Worm (Caenorhabditis elegans): ENCODE results near the gene ZK783.7.

ZK783.7 gene

DNA sequence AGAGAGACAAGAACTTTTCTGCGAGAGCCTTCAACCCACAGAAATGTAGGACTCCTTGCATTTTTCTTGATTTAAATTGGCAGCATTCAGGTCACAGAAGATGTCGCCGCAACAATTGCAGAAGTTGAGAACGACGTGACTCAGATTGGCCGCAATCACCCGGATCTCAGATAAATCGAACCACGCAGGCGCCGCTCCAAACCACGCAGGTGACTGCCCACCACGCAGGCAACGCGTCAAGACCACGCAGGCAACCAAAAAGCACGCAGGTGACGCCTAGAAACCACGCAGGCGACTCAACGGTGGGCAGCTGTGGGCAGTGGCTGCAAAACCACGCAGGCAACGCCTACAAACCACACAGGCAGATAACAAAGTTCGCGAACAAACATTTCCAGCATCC, 13.9 kb downstream of the ZK783.7 start:
- TF ChIP-seq zfh-2 (GFP tag; conservative IDR thresholded peaks at IDR 0.05), result peak; percentile 70

DNA sequence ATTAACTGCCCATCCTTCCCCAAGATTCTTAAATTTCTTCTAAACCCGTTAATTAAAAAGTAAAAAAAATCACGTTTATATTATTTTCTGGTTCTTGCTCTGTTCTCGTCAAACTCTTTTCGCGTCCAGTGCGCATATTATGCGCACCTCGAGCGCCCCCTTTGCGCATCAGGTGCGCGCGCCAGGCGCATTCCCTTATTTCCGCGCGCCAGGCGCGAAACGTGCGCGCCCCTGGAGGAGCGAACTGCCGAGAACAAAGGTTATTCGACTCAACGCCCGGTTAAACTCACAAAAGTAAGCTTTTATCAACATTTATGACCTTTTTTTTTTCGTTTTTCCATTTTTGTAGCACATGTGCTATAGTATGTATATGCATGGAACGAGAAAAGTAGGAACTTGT, 15.9 kb downstream of the ZK783.7 start:
- TF ChIP-seq F55B11.4 (tag; optimal IDR thresholded peaks at IDR 0.05; ENCODE audit: borderline replicate concordance, insufficient read depth) (no peak), nhr-27 (tag; optimal IDR thresholded peaks at IDR 0.05) (no peak), efl-1 (GFP tag; optimal IDR thresholded peaks at IDR 0.05) (peak; percentile 64), egrh-3 (GFP tag; IDR thresholded peaks at IDR 0.05) (peak; percentile 62; the same call in 1 of the 2 replicates), xnd-1 (tag; optimal IDR thresholded peaks at IDR 0.05) (peak; percentile 9), madf-6 (GFP tag; IDR thresholded peaks at IDR 0.05) (peak; percentile 56), zfh-2 (GFP tag; conservative IDR thresholded peaks at IDR 0.05) (peak; percentile 77; the same call in 1 of the 2 replicates), snpc-1.1 (tag; optimal IDR thresholded peaks at IDR 0.05; ENCODE audit: insufficient read depth) (no peak), aptf-2 (GFP tag; conservative IDR thresholded peaks at IDR 0.05) (0 out of 2 replicates have a peak, but pooled peaks have one; percentile 13), ztf-18 (tag; optimal IDR thresholded peaks at IDR 0.05) (no peak)

ce11 chrIII:7676796-7677195, 20.3 kb downstream of the ZK783.7 start:
- TF ChIP-seq hmg-1.2 (GFP tag; IDR thresholded peaks at IDR 0.05), result peak; percentile 79; the same call in 1 of the 2 replicates
- peak; percentile 48 for TF ChIP-seq mcd-1 (GFP tag; IDR thresholded peaks at IDR 0.05)
- TF ChIP-seq dox-1 (GFP tag; IDR thresholded peaks at IDR 0.05), result peak; percentile 73
- TF ChIP-seq egl-44 (GFP tag; IDR thresholded peaks at IDR 0.05), result 0 out of 2 replicates have a peak, but pooled peaks have one; percentile 28
- peak; percentile 9; the same call in 1 of the 2 replicates for TF ChIP-seq egrh-3 (GFP tag; IDR thresholded peaks at IDR 0.05)
- TF ChIP-seq nhr-80 (tag; optimal IDR thresholded peaks at IDR 0.05), result peak; percentile 18
- 0 out of 2 replicates have a peak, but pooled peaks have one; percentile 42 for TF ChIP-seq nfyb-1 (GFP tag; IDR thresholded peaks at IDR 0.05)

ce11 chrIII:7692287-7692686, 35.8 kb downstream of the ZK783.7 start:
- TF ChIP-seq atf-7 (tag; optimal IDR thresholded peaks at IDR 0.05) (no peak), B0035.1 (tag; optimal IDR thresholded peaks at IDR 0.05) (no peak), bed-2 (GFP tag; IDR thresholded peaks at IDR 0.05) (no peak), aptf-3 (GFP tag; IDR thresholded peaks at IDR 0.05) (no peak), tlf-1 (GFP tag; optimal IDR thresholded peaks at IDR 0.05) (no peak), snpc-1.1 (tag; optimal IDR thresholded peaks at IDR 0.05; ENCODE audit: insufficient read depth) (no peak), madf-6 (GFP tag; IDR thresholded peaks at IDR 0.05) (no peak), F23B12.7 (tag; optimal IDR thresholded peaks at IDR 0.05; ENCODE audit: insufficient read depth) (no peak), B0261.1 (tag; optimal IDR thresholded peaks at IDR 0.05) (no peak), hlh-26 (GFP tag; conservative IDR thresholded peaks at IDR 0.05) (no peak), ceh-91 (GFP tag; IDR thresholded peaks at IDR 0.05) (no peak), ceh-100 (GFP tag; IDR thresholded peaks at IDR 0.05) (no peak)

DNA sequence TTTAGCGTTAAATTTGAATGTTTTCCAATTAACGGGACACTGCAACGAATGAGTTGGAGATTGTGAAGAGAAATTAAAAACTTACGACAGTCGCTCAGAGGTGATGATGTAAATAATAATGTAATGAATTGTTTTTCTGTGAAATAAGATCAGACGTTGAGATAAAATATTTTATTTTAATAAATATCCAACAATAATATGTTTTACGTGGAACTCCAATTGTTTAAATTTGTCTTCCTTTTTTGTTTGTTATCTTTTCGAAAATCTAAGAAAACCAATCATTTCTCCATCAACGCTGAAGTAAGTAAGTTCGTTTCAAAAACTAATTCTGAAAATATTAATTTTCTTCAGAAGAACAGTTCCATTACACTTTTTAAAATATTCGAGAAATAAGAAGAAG, 37.8 kb downstream of the ZK783.7 start, which contains the start of gene C18H2.5:
Gene C18H2.5 (minus strand): TSS at position 101 of the 400 bp plus-strand sequence.
- no peak for TF ChIP-seq sptf-2 (GFP tag; optimal IDR thresholded peaks at IDR 0.05)
- no peak for TF ChIP-seq hlh-26 (GFP tag; conservative IDR thresholded peaks at IDR 0.05)
- TF ChIP-seq gei-17 (GFP tag; optimal IDR thresholded peaks at IDR 0.05), result no peak
- no peak for TF ChIP-seq nhr-179 (tag; optimal IDR thresholded peaks at IDR 0.05)
- TF ChIP-seq fkh-3 (tag; optimal IDR thresholded peaks at IDR 0.05), result no peak
- TF ChIP-seq ceh-27 (GFP tag; optimal IDR thresholded peaks at IDR 0.05), result no peak
- no peak for TF ChIP-seq dpl-1 (GFP tag; optimal IDR thresholded peaks at IDR 0.05)
- no peak for TF ChIP-seq egl-18 (GFP tag; IDR thresholded peaks at IDR 0.05)
